Fruit fly (Drosophila melanogaster): ENCODE measurements around the gene spri.

Gene spri

dm6 chrX:10587445-10587844 lies 2.2 kb upstream of the spri start (continued):
- no peak for TF ChIP-seq CG7987 (GFP tag; optimal IDR thresholded peaks at IDR 0.05)
- TF ChIP-seq pum (GFP tag; optimal IDR thresholded peaks at IDR 0.05), result peak; percentile 22
- 0 out of 2 replicates have a peak, but pooled peaks have one; percentile 24 for TF ChIP-seq CG9215 (GFP tag; IDR thresholded peaks at IDR 0.05)
- TF ChIP-seq usp (GFP tag; optimal IDR thresholded peaks at IDR 0.05), result no peak
- peak; percentile 15; the same call in 1 of the 2 replicates for TF ChIP-seq MBD-R2 (GFP tag; IDR thresholded peaks at IDR 0.05)
- TF ChIP-seq Hmr (GFP tag; optimal IDR thresholded peaks at IDR 0.05), result peak; percentile 54
- peak; percentile 25 for TF ChIP-seq Hr3 (GFP tag; optimal IDR thresholded peaks at IDR 0.05)
- peak; percentile 65 for TF ChIP-seq Ets65A (GFP tag)
- peak; percentile 23 for TF ChIP-seq CG30403 (GFP tag; optimal IDR thresholded peaks at IDR 0.05)
- peak; percentile 17 for TF ChIP-seq CG1647 (GFP tag; optimal IDR thresholded peaks at IDR 0.05)
- no peak for TF ChIP-seq en (GFP tag; optimal IDR thresholded peaks at IDR 0.05)
- TF ChIP-seq CG6689 (GFP tag; IDR thresholded peaks at IDR 0.05), result no peak
- TF ChIP-seq tgo (GFP tag; IDR thresholded peaks at IDR 0.05), result peak; percentile 58; the same call in 2 of the 3 replicates
- TF ChIP-seq CoRest (tag; optimal IDR thresholded peaks at IDR 0.05), result peak; percentile 23
- peak; percentile 43; the same call in 1 of the 3 replicates for TF ChIP-seq H15 (GFP tag; IDR thresholded peaks at IDR 0.05)
- peak; percentile 27; the same call in 1 of the 2 replicates for TF ChIP-seq Taf1 (GFP tag; IDR thresholded peaks at IDR 0.05)
- TF ChIP-seq Atf3 (GFP tag; optimal IDR thresholded peaks at IDR 0.05), result no peak
- 0 out of 2 replicates have a peak, but pooled peaks have one; percentile 27 for TF ChIP-seq CG7372 (GFP tag; IDR thresholded peaks at IDR 0.05)
- no peak for TF ChIP-seq CG6813 (GFP tag; optimal IDR thresholded peaks at IDR 0.05)
- TF ChIP-seq Camta (GFP tag; optimal IDR thresholded peaks at IDR 0.05), result peak; percentile 6
- no peak for TF ChIP-seq TFAM (GFP tag; optimal IDR thresholded peaks at IDR 0.05)
- TF ChIP-seq tx (GFP tag; optimal IDR thresholded peaks at IDR 0.05), result peak; percentile 18
- TF ChIP-seq schlank (tag; optimal IDR thresholded peaks at IDR 0.05), result peak; percentile 8
- TF ChIP-seq nom (GFP tag; optimal IDR thresholded peaks at IDR 0.05), result peak; percentile 2
- TF ChIP-seq sr (GFP tag; IDR thresholded peaks at IDR 0.05), result no peak
- TF ChIP-seq CG14667 (GFP tag; IDR thresholded peaks at IDR 0.05), result peak; percentile 31; the same call in 1 of the 2 replicates
- peak; percentile 9 for TF ChIP-seq CHES-1-like (GFP tag; optimal IDR thresholded peaks at IDR 0.05)
- peak; percentile 86 for TF ChIP-seq Drgx (GFP tag; IDR thresholded peaks at IDR 0.05)
- peak; percentile 7 for TF ChIP-seq cwo (GFP tag; optimal IDR thresholded peaks at IDR 0.05)
- TF ChIP-seq prd (optimal IDR thresholded peaks at IDR 0.05), result no peak
- TF ChIP-seq prd (GFP tag; IDR thresholded peaks at IDR 0.05), result peak; percentile 66
- peak; percentile 49 for TF ChIP-seq Fer1 (GFP tag; optimal IDR thresholded peaks at IDR 0.05)
- TF ChIP-seq E2f2 (GFP tag; IDR thresholded peaks at IDR 0.05), result peak; percentile 31; the same call in 1 of the 2 replicates
- TF ChIP-seq D19A (tag; optimal IDR thresholded peaks at IDR 0.05), result peak; percentile 75
- peak; percentile 41 for TF ChIP-seq CG2712 (tag; optimal IDR thresholded peaks at IDR 0.05)
- peak; percentile 40 for TF ChIP-seq CG18599 (GFP tag; optimal IDR thresholded peaks at IDR 0.05)
- TF ChIP-seq CG14014 (GFP tag; IDR thresholded peaks at IDR 0.05), result peak; percentile 52; the same call in 1 of the 2 replicates
- peak; percentile 25 for TF ChIP-seq CG13624 (GFP tag; optimal IDR thresholded peaks at IDR 0.05)
- TF ChIP-seq CG34422 (GFP tag; IDR thresholded peaks at IDR 0.05), result peak; percentile 62; the same call in 2 of the 3 replicates
- TF ChIP-seq zen2 (GFP tag; IDR thresholded peaks at IDR 0.05; ENCODE audit: partially characterized antibody), result no peak
- TF ChIP-seq mam (GFP tag; optimal IDR thresholded peaks at IDR 0.05), result peak; percentile 38
- peak; percentile 37; the same call in 1 of the 2 replicates for TF ChIP-seq Atf6 (GFP tag; IDR thresholded peaks at IDR 0.05)
- peak; percentile 38 for TF ChIP-seq zfh2 (GFP tag; optimal IDR thresholded peaks at IDR 0.05)
- TF ChIP-seq Dll (GFP tag; IDR thresholded peaks at IDR 0.05; ENCODE audit: partially characterized antibody), result no peak
- peak; percentile 25 for TF ChIP-seq CG17359 (tag; optimal IDR thresholded peaks at IDR 0.05)
- peak; percentile 34 for TF ChIP-seq CG1603 (tag; optimal IDR thresholded peaks at IDR 0.05)
- TF ChIP-seq vvl (GFP tag; IDR thresholded peaks at IDR 0.05), result peak; percentile 45; the same call in 1 of the 2 replicates
- TF ChIP-seq Ada2b (GFP tag; IDR thresholded peaks at IDR 0.05), result peak; percentile 68
- peak; percentile 15 for TF ChIP-seq CG1233 (GFP tag; optimal IDR thresholded peaks at IDR 0.05)
- TF ChIP-seq Sox100B (GFP tag; optimal IDR thresholded peaks at IDR 0.05), result no peak
- 0 out of 3 replicates have a peak, but pooled peaks have one; percentile 46 for TF ChIP-seq zfh1 (GFP tag; IDR thresholded peaks at IDR 0.05)

All from whole organism, embryonic.